Fruit fly (Drosophila melanogaster): ENCODE data around the gene Rpt5.

Gene Rpt5

DNA sequence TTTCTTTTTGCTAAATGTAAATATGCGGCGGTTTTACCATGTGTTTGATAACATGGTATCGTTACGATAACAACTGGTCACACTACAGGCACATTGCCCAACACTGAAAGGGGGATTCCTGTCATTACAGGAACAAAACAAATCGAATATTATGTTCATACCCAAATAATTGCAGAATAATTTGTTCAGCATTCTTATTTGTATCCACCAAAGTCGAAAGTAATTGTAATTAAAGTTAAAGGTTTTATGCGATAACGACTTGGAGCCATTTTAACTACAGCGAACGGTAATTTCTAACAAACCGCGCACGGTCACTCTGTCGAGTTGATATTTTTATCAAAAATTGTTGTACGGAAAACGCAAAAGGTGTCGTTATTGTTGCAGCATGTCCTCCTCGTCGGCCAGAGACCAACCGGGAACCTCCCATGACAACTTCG is 14.8 kb downstream of the Rpt5 start, which contains the start of the genes CG10214 and CG10375 (continued):
- TF ChIP-seq Blimp-1 (GFP tag; optimal IDR thresholded peaks at IDR 0.05), result no peak
- peak; percentile 71 for TF ChIP-seq OdsH (GFP tag; optimal IDR thresholded peaks at IDR 0.05)
- peak; percentile 67 for TF ChIP-seq CG3032 (tag; optimal IDR thresholded peaks at IDR 0.05)
- peak; percentile 69 for TF ChIP-seq Hr4 (GFP tag; optimal IDR thresholded peaks at IDR 0.05)
- TF ChIP-seq dsx (GFP tag; optimal IDR thresholded peaks at IDR 0.05; ENCODE audit: poor library complexity, severe bottlenecking), result peak; percentile 43
- peak; percentile 14 for TF ChIP-seq CG6808 (GFP tag; optimal IDR thresholded peaks at IDR 0.05)
- TF ChIP-seq CG3919 (GFP tag; optimal IDR thresholded peaks at IDR 0.05), result peak; percentile 75
- no peak for TF ChIP-seq CG4318 (GFP tag; optimal IDR thresholded peaks at IDR 0.05)
- TF ChIP-seq Lpt (GFP tag; optimal IDR thresholded peaks at IDR 0.05), result no peak
- peak; percentile 81 for TF ChIP-seq Sox14 (GFP tag; optimal IDR thresholded peaks at IDR 0.05)
- peak; percentile 50 for TF ChIP-seq CG8632 (GFP tag; optimal IDR thresholded peaks at IDR 0.05)
- TF ChIP-seq net (GFP tag; optimal IDR thresholded peaks at IDR 0.05), result peak; percentile 22
- peak; percentile 80 for TF ChIP-seq Eip78C (GFP tag)
- peak; percentile 53 for TF ChIP-seq Ets96B (tag; optimal IDR thresholded peaks at IDR 0.05)
- peak; percentile 45; the same call in 1 of the 2 replicates for TF ChIP-seq CG15336 (GFP tag; IDR thresholded peaks at IDR 0.05)
- no peak for TF ChIP-seq spab (GFP tag; optimal IDR thresholded peaks at IDR 0.05)
- no peak for TF ChIP-seq CG6276 (GFP tag; optimal IDR thresholded peaks at IDR 0.05)
- TF ChIP-seq lz (GFP tag; optimal IDR thresholded peaks at IDR 0.05), result peak; percentile 81
- peak; percentile 72 for TF ChIP-seq Hr39 (GFP tag; optimal IDR thresholded peaks at IDR 0.05)
- peak; percentile 73; the same call in 2 of the 3 replicates for TF ChIP-seq eg (GFP tag; IDR thresholded peaks at IDR 0.05)
- TF ChIP-seq Gug (GFP tag; IDR thresholded peaks at IDR 0.05), result peak; percentile 57; the same call in 1 of the 2 replicates
- TF ChIP-seq vri (GFP tag; optimal IDR thresholded peaks at IDR 0.05), result peak; percentile 72

DNA sequence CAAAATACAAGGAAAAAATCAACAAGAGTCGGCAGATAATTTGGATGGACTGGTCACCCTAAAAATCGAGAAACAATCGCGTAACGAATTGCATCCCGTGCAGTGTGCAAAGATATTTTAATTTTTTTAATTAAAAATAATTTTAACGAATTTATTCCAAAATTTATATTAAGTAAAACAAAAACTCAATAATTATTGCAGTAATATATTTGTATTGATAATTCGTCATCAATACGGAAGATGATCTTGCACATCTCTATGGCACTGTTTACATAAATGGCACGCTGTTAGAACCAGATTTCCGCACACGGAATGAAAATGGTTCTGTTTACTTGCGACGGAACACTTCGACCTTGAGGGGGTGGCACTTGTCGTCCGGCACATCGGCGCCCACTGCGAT is 20.1 kb downstream of the Rpt5 start, which contains the start of gene tst:
Gene tst, minus strand, starts transcription at position 52 of the 400 bp plus-strand sequence.
- TF ChIP-seq CG11762 (GFP tag; optimal IDR thresholded peaks at IDR 0.05; ENCODE audit: insufficient read depth) (peak; percentile 80), svp (GFP tag) (no peak), Eip93F (GFP tag; optimal IDR thresholded peaks at IDR 0.05) (peak; percentile 39), CG10631 (GFP tag; optimal IDR thresholded peaks at IDR 0.05) (peak; percentile 96), dac (GFP tag; optimal IDR thresholded peaks at IDR 0.05) (peak; percentile 77), Hr38 (GFP tag; optimal IDR thresholded peaks at IDR 0.05) (no peak), net (GFP tag; optimal IDR thresholded peaks at IDR 0.05) (peak; percentile 83), CG6854 (GFP tag; optimal IDR thresholded peaks at IDR 0.05) (peak; percentile 29), CG3919 (GFP tag; optimal IDR thresholded peaks at IDR 0.05) (peak; percentile 86), CG6808 (GFP tag; optimal IDR thresholded peaks at IDR 0.05) (no peak), acj6 (GFP tag; optimal IDR thresholded peaks at IDR 0.05) (peak; percentile 90), CG11294 (GFP tag; IDR thresholded peaks at IDR 0.05) (peak; percentile 93), CG6276 (GFP tag; optimal IDR thresholded peaks at IDR 0.05) (no peak), Eip78C (GFP tag) (peak; percentile 94), CG6792 (GFP tag; optimal IDR thresholded peaks at IDR 0.05) (peak; percentile 84), Gug (GFP tag; IDR thresholded peaks at IDR 0.05) (peak; percentile 95), CG7368 (GFP tag; optimal IDR thresholded peaks at IDR 0.05) (peak; percentile 75), CG6163 (GFP tag; IDR thresholded peaks at IDR 0.05) (peak; percentile 92), Hr39 (GFP tag; optimal IDR thresholded peaks at IDR 0.05) (peak; percentile 77), topi (GFP tag; optimal IDR thresholded peaks at IDR 0.05) (peak; percentile 77), CG3032 (tag; optimal IDR thresholded peaks at IDR 0.05) (peak; percentile 91), CG32006 (GFP tag; optimal IDR thresholded peaks at IDR 0.05) (peak; percentile 93), Met (GFP tag; optimal IDR thresholded peaks at IDR 0.05) (no peak), CG8632 (GFP tag; optimal IDR thresholded peaks at IDR 0.05) (peak; percentile 86), CG8119 (GFP tag; IDR thresholded peaks at IDR 0.05) (peak; percentile 90), cyc (GFP tag; optimal IDR thresholded peaks at IDR 0.05) (peak; percentile 82), Ets21C (GFP tag; optimal IDR thresholded peaks at IDR 0.05) (no peak), Blimp-1 (GFP tag; optimal IDR thresholded peaks at IDR 0.05) (peak; percentile 56), eg (GFP tag; IDR thresholded peaks at IDR 0.05) (peak; percentile 96), CG34406 (GFP tag; optimal IDR thresholded peaks at IDR 0.05) (peak; percentile 87), Sox14 (GFP tag; optimal IDR thresholded peaks at IDR 0.05) (peak; percentile 78), lz (GFP tag; optimal IDR thresholded peaks at IDR 0.05) (peak; percentile 78), fkh (GFP tag; optimal IDR thresholded peaks at IDR 0.05) (peak; percentile 90), CG9139 (GFP tag; optimal IDR thresholded peaks at IDR 0.05) (no peak), Ets96B (tag; optimal IDR thresholded peaks at IDR 0.05) (peak; percentile 88), Eip75B (GFP tag; optimal IDR thresholded peaks at IDR 0.05) (no peak), vri (GFP tag; optimal IDR thresholded peaks at IDR 0.05) (peak; percentile 62), esn (GFP tag; optimal IDR thresholded peaks at IDR 0.05) (peak; percentile 88), Sox15 (GFP tag; optimal IDR thresholded peaks at IDR 0.05) (peak; percentile 85), achi (GFP tag; optimal IDR thresholded peaks at IDR 0.05) (peak; percentile 87), fd59A (GFP tag; optimal IDR thresholded peaks at IDR 0.05) (peak; percentile 54)

Data from whole organism, prepupa.